Fruit fly (Drosophila melanogaster): ENCODE measurements around the gene CG33796.

DNA sequence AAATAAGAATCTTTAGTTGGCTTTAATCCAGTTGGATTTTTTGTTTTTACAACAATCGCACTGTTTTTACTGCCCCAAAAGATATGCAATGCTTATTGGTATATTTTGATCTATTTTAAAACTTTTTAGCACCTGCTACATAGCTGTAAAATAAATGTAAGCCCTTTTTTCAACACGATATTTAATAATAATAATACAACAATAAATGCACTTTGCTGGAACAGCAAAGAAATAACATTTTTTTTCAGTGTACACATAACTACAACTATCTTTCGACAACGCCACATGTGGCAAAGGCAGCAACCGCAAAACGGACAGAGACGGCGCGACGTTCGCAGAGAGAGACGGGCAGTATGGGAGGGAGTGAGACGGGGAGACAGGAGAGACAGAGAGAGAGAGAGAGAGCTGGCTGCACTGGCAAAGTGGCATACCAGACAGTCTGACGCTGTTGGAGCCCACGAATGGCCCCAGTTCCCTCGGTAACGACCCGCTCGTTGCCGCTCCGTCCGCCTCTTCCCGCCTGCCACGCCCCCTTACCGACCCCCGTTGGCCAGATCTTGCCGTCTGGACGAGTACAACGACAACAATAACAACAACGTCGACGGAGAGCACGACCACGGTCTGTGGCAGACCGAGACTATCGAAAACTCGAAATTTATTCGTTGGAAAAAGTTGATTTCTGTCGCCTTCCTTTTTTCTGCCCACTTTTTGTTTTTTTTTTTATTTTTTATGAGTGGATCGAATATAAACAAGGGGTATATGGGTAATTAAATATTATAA, 41.4 kb upstream of the CG33796 start:
- no peak for TF ChIP-seq psq (optimal IDR thresholded peaks at IDR 0.05)
- no peak for TF ChIP-seq h (optimal IDR thresholded peaks at IDR 0.05)
- TF ChIP-seq ttk (optimal IDR thresholded peaks at IDR 0.05): no peak
- no peak for TF ChIP-seq Myc (optimal IDR thresholded peaks at IDR 0.05)
- TF ChIP-seq insv (optimal IDR thresholded peaks at IDR 0.05): no peak
